Worm (Caenorhabditis elegans) whole organism, L2 larva: ENCODE results near the gene Y105C5B.11.
A peak's percentile ranks its signal among the peaks of the same experiment; 100 is the strongest.

ENCODE experiments used
- C34F6.9 ChIP-seq: fragments of 150-350 bp; optimal IDR thresholded peaks from 2 replicates; lab custom pipeline; 2014; ENCODE audit warnings: missing biosample characterization, missing genetic modification characterization
- F13H6.1 ChIP-seq: sonication (generic microtip); optimal IDR thresholded peaks from 2 replicates; lab custom pipeline; 2016; ENCODE audit warnings: missing genetic modification characterization, missing compliant biosample characterization
- Y55F3AM.14 ChIP-seq: fragments of 200-800 bp; sonication (Bioruptor generic); optimal IDR thresholded peaks from 2 replicates; lab custom pipeline; 2018; ENCODE audit warnings: mild to moderate bottlenecking, missing genetic modification characterization, missing compliant biosample characterization
- ZK546.5 ChIP-seq: sonication (generic microtip); optimal IDR thresholded peaks from 2 replicates; lab custom pipeline; 2017; ENCODE audit warnings: missing biosample characterization, missing genetic modification characterization
- alr-1 ChIP-seq: fragments of 150-350 bp; optimal IDR thresholded peaks from 2 replicates; lab custom pipeline; 2014; ENCODE audit warnings: missing biosample characterization, missing genetic modification characterization
- aly-2 ChIP-seq: fragments of 150-350 bp; optimal IDR thresholded peaks from 2 replicates; lab custom pipeline; 2014; ENCODE audit warnings: missing biosample characterization, missing genetic modification characterization
- ama-1 ChIP-seq: fragments of 150-350 bp; optimal IDR thresholded peaks from 2 replicates; lab custom pipeline; 2018; ENCODE audit warnings: inconsistent platforms
- blmp-1 ChIP-seq: sonication (generic microtip); optimal IDR thresholded peaks from 2 replicates; lab custom pipeline; 2017; ENCODE audit warnings: missing genetic modification characterization, mild to moderate bottlenecking, missing compliant biosample characterization, antibody characterized with exemption, moderate library complexity; ENCODE audit not compliant: insufficient read depth
- ceh-16 ChIP-seq: fragments of 150-350 bp; optimal IDR thresholded peaks from 2 replicates; lab custom pipeline; 2014; ENCODE audit warnings: missing biosample characterization, missing genetic modification characterization
- ceh-82 ChIP-seq: fragments of 150-350 bp; optimal IDR thresholded peaks from 2 replicates; lab custom pipeline; 2014; ENCODE audit warnings: missing biosample characterization, missing genetic modification characterization
- crh-2 ChIP-seq: sonication (generic microtip); optimal IDR thresholded peaks from 2 replicates; lab custom pipeline; 2017; ENCODE audit warnings: missing biosample characterization, missing genetic modification characterization
- dmd-4 ChIP-seq: sonication (generic microtip); optimal IDR thresholded peaks from 2 replicates; lab custom pipeline; 2017; ENCODE audit warnings: missing biosample characterization, missing genetic modification characterization
- egl-27 ChIP-seq: sonication (generic microtip); optimal IDR thresholded peaks from 3 replicates; lab custom pipeline; 2017; ENCODE audit warnings: missing biosample characterization, missing genetic modification reagents, missing genetic modification characterization
- elt-1 ChIP-seq: fragments of 150-350 bp; optimal IDR thresholded peaks from 2 replicates; lab custom pipeline; 2014; ENCODE audit warnings: missing biosample characterization, missing genetic modification characterization
- gmeb-1 ChIP-seq: fragments of 150-350 bp; optimal IDR thresholded peaks from 2 replicates; lab custom pipeline; 2014; ENCODE audit warnings: missing biosample characterization, missing genetic modification characterization
- lin-11 ChIP-seq: fragments of 150-350 bp; sonication (generic microtip); optimal IDR thresholded peaks from 2 replicates; lab custom pipeline; 2014; ENCODE audit warnings: missing biosample characterization, missing genetic modification characterization, inconsistent platforms, mixed read lengths
- lin-13 ChIP-seq: fragments of 150-350 bp; optimal IDR thresholded peaks from 2 replicates; lab custom pipeline; 2014; ENCODE audit warnings: missing biosample characterization, missing genetic modification reagents, missing genetic modification characterization
- mab-5 ChIP-seq: fragments of 150-350 bp; optimal IDR thresholded peaks from 2 replicates; lab custom pipeline; 2014; ENCODE audit warnings: missing biosample characterization, missing genetic modification characterization
- mdl-1 ChIP-seq, 2 experiments: fragments of 150-350 bp in 1 of 2; sonication (generic microtip) in 1 of 2; optimal IDR thresholded peaks; 2 replicates each; lab custom pipeline; 2017; ENCODE audit warnings: missing biosample characterization in 2 of 2, missing genetic modification characterization in 2 of 2
- nhr-10 ChIP-seq: sonication (generic microtip); optimal IDR thresholded peaks from 2 replicates; lab custom pipeline; 2017; ENCODE audit warnings: missing biosample characterization, missing genetic modification characterization
- nhr-11 ChIP-seq: fragments of 150-350 bp; optimal IDR thresholded peaks from 2 replicates; lab custom pipeline; 2014; ENCODE audit warnings: missing biosample characterization, missing genetic modification characterization
- nhr-129 ChIP-seq: fragments of 150-350 bp; optimal IDR thresholded peaks from 2 replicates; lab custom pipeline; 2014; ENCODE audit warnings: missing biosample characterization, missing genetic modification characterization
- nhr-237 ChIP-seq: fragments of 150-350 bp; optimal IDR thresholded peaks from 2 replicates; lab custom pipeline; 2014; ENCODE audit warnings: missing biosample characterization, missing genetic modification characterization
- nhr-77 ChIP-seq: fragments of 150-350 bp; optimal IDR thresholded peaks from 2 replicates; lab custom pipeline; 2014; ENCODE audit warnings: missing biosample characterization, missing genetic modification characterization
- sem-4 ChIP-seq: fragments of 150-350 bp; optimal IDR thresholded peaks from 2 replicates; lab custom pipeline; 2014; ENCODE audit warnings: missing biosample characterization, missing genetic modification reagents, missing genetic modification characterization
- sma-3 ChIP-seq: sonication (generic microtip); optimal IDR thresholded peaks from 2 replicates; lab custom pipeline; 2016; ENCODE audit warnings: missing genetic modification reagents, missing genetic modification characterization, missing compliant biosample characterization
- snpc-4 ChIP-seq: fragments of 150-350 bp; optimal IDR thresholded peaks from 2 replicates; lab custom pipeline; 2014; ENCODE audit warnings: missing biosample characterization, missing genetic modification characterization
- unc-39 ChIP-seq: fragments of 150-350 bp; optimal IDR thresholded peaks from 2 replicates; lab custom pipeline; 2014; ENCODE audit warnings: missing biosample characterization, missing genetic modification characterization
- unc-55 ChIP-seq: fragments of 150-350 bp; sonication (generic microtip); optimal IDR thresholded peaks from 3 replicates; lab custom pipeline; 2014; ENCODE audit warnings: missing biosample characterization, missing genetic modification reagents, missing genetic modification characterization
- unc-62 ChIP-seq: fragments of 150-350 bp; optimal IDR thresholded peaks from 2 replicates; lab custom pipeline; 2014; ENCODE audit warnings: missing biosample characterization, missing genetic modification reagents, missing genetic modification characterization
- zag-1 ChIP-seq: fragments of 150-350 bp; optimal IDR thresholded peaks from 2 replicates; lab custom pipeline; 2014; ENCODE audit warnings: missing biosample characterization, missing genetic modification characterization
- ztf-11 ChIP-seq: sonication (generic microtip); optimal IDR thresholded peaks from 2 replicates; lab custom pipeline; 2017; ENCODE audit warnings: missing biosample characterization, missing genetic modification characterization
- ztf-4 ChIP-seq: fragments of 150-350 bp; optimal IDR thresholded peaks from 2 replicates; lab custom pipeline; 2014; ENCODE audit warnings: missing biosample characterization, missing genetic modification characterization

Gene Y105C5B.11

ce11 chrIV:15941403-15941802 is at the start of gene Y105C5B.11:
Gene Y105C5B.11, minus strand, starts transcription at chrIV:15941503.
- no peak for TF ChIP-seq aly-2 (tag; lab: Kevin White, UChicago)

ce11 chrIV:15983920-15984631 is 42.8 kb upstream of the Y105C5B.11 start, which contains the start of gene Y105C5B.19:
Gene Y105C5B.19, minus strand, starts transcription at chrIV:15983970.
- peak; percentile 40 for TF ChIP-seq F13H6.1 (tag; lab: Kevin White, UChicago)
- peak; percentile 73 for TF ChIP-seq unc-55 (GFP tag; lab: Kevin White, UChicago)
- TF ChIP-seq C34F6.9 (tag; lab: Kevin White, UChicago) = peak; percentile 72
- peak; percentile 19 for TF ChIP-seq lin-11 (tag; lab: Kevin White, UChicago)
- no peak for TF ChIP-seq alr-1
- peak; percentile 50 for TF ChIP-seq lin-13 (GFP tag; lab: Kevin White, UChicago)
- peak; percentile 42 for TF ChIP-seq crh-2 (tag; lab: Kevin White, UChicago)
- TF ChIP-seq gmeb-1 (tag; lab: Kevin White, UChicago) = no peak

ce11 chrIV:15964307-15964706 is 23.0 kb upstream of the Y105C5B.11 start, which contains the start of gene Y105C5B.18:
Gene Y105C5B.18, plus strand, starts transcription at chrIV:15964607.
- no peak for TF ChIP-seq sma-3
- TF ChIP-seq blmp-1 = no peak
- no peak for TF ChIP-seq ceh-82 (tag; lab: Kevin White, UChicago)
- no peak for TF ChIP-seq ztf-4 (tag; lab: Kevin White, UChicago)
- no peak for TF ChIP-seq F13H6.1 (tag; lab: Kevin White, UChicago)
- TF ChIP-seq snpc-4 = no peak
- no peak for TF ChIP-seq elt-1 (tag; lab: Kevin White, UChicago)
- TF ChIP-seq nhr-237 (tag; lab: Kevin White, UChicago) = no peak

ce11 chrIV:15962801-15963200 is 21.5 kb upstream of the Y105C5B.11 start, which contains the start of gene Y105C5B.17:
Gene Y105C5B.17, plus strand, starts transcription at chrIV:15963101.
- TF ChIP-seq ceh-16 (no peak), nhr-129 (tag; lab: Kevin White, UChicago) (no peak), ztf-4 (tag; lab: Kevin White, UChicago) (no peak), ama-1 (lab: Kevin White, UChicago) (no peak), mab-5 (no peak), ceh-82 (tag; lab: Kevin White, UChicago) (no peak), ztf-11 (tag; lab: Kevin White, UChicago) (no peak), elt-1 (tag; lab: Kevin White, UChicago) (no peak), blmp-1 (no peak), unc-62 (GFP tag; lab: Kevin White, UChicago) (no peak)

- TF ChIP-seq ztf-4 (tag; lab: Kevin White, UChicago) (no peak), nhr-11 (tag; lab: Kevin White, UChicago) (no peak), nhr-77 (no peak), zag-1 (tag; lab: Kevin White, UChicago) (no peak), mab-5 (no peak), dmd-4 (no peak), unc-39 (no peak), sem-4 (tag; lab: Kevin White, UChicago) (no peak), unc-55 (GFP tag; lab: Kevin White, UChicago) (no peak), ZK546.5 (no peak), Y55F3AM.14 (GFP tag; lab: Kevin White, UChicago) (no peak), nhr-237 (tag; lab: Kevin White, UChicago) (no peak), elt-1 (tag; lab: Kevin White, UChicago) (no peak), C34F6.9 (tag; lab: Kevin White, UChicago) (no peak), ztf-11 (tag; lab: Kevin White, UChicago) (no peak), nhr-10 (tag; lab: Kevin White, UChicago) (no peak), mdl-1 (tag; optimal IDR thresholded peaks at IDR 0.05; lab: Kevin White, UChicago) (no peak), lin-13 (GFP tag; lab: Kevin White, UChicago) (no peak), sma-3 (no peak), egl-27 (no peak)
These were observed 21.0 kb upstream of the Y105C5B.11 start, which contains the start of gene lgc-19 for ce11 chrIV:15962219-15962762. Gene lgc-19, minus strand, starts transcription at chrIV:15962712.
